Worm (Caenorhabditis elegans): ENCODE results near the gene C03B1.17.

Gene C03B1.17

ce11 chrX:6419113-6419512 lies 45.7 kb downstream of the C03B1.17 start:
- no peak for TF ChIP-seq nhr-12 (tag; optimal IDR thresholded peaks at IDR 0.05)
- no peak for TF ChIP-seq aly-2 (tag; optimal IDR thresholded peaks at IDR 0.05)

- TF ChIP-seq unc-62 (GFP tag; optimal IDR thresholded peaks at IDR 0.05): no peak
Measured at ce11 chrX:6420681-6421080, 47.2 kb downstream of the C03B1.17 start, which contains the start of gene K10C2.12. K10C2.12 (minus strand) TSS chrX:6420781.
